Worm (Caenorhabditis elegans) whole organism, L1 larva: ENCODE results near the gene F10C1.1.
"Not testable (repeated sequence)": the region's sequence is repeated elsewhere in the genome, so short reads cannot be mapped to it uniquely, and the experiment has no call there.

ENCODE experiments used
- C16A3.4 ChIP-seq: fragments of 150-350 bp; optimal IDR thresholded peaks from 2 replicates; lab custom pipeline; 2014; ENCODE audit warnings: missing biosample characterization, missing genetic modification characterization
- F16B12.6 ChIP-seq: fragments of 150-350 bp; optimal IDR thresholded peaks from 2 replicates; lab custom pipeline; 2014; ENCODE audit warnings: missing biosample characterization, missing genetic modification characterization
- ceh-8 ChIP-seq: fragments of 200-800 bp; sonication (Bioruptor generic); optimal IDR thresholded peaks from 2 replicates; lab custom pipeline; 2018; ENCODE audit warnings: mild to moderate bottlenecking, missing genetic modification characterization, moderate library complexity, missing compliant biosample characterization
- ceh-82 ChIP-seq, 3 experiments: fragments of 150-350 bp in 1 of 3; sonication (generic microtip) in 2 of 3; optimal IDR thresholded peaks; 2 replicates each; lab custom pipeline; 2014 to 2017; ENCODE audit warnings: missing biosample characterization in 3 of 3, missing genetic modification characterization in 3 of 3
- ceh-88 ChIP-seq: fragments of 200-800 bp; sonication (Bioruptor generic); IDR thresholded peaks from 2 replicates; pipeline ENCODE4 v1.3.6; 2022; ENCODE audit warnings: missing genetic modification characterization, missing compliant biosample characterization
- ces-1 ChIP-seq: fragments of 150-350 bp; optimal IDR thresholded peaks from 2 replicates; lab custom pipeline; 2014; ENCODE audit warnings: missing biosample characterization, missing genetic modification reagents, missing genetic modification characterization
- dsc-1 ChIP-seq: sonication (generic microtip); optimal IDR thresholded peaks from 2 replicates; lab custom pipeline; 2016; ENCODE audit warnings: mild to moderate bottlenecking, missing genetic modification characterization, missing compliant biosample characterization
- efl-1 ChIP-seq, 4 experiments: fragments of 150-350 bp; optimal IDR thresholded peaks in 3 of 4; peaks in 1 of 4; 1 replicate in 1 of 4; 2 replicates in 3 of 4; lab custom pipeline; 2014; ENCODE audit warnings: missing biosample characterization in 2 of 4, missing genetic modification characterization in 2 of 4, missing genetic modification reagents in 2 of 4
- efl-3 ChIP-seq: fragments of 200-800 bp; sonication (Bioruptor generic); optimal IDR thresholded peaks from 2 replicates; lab custom pipeline; 2018; ENCODE audit warnings: mild to moderate bottlenecking, missing genetic modification characterization, missing compliant biosample characterization
- egl-13 ChIP-seq: sonication (generic microtip); optimal IDR thresholded peaks from 2 replicates; lab custom pipeline; 2016; ENCODE audit warnings: missing genotype, missing genetic modification reagents, missing genetic modification characterization, missing compliant biosample characterization
- elt-2 ChIP-seq: sonication (generic microtip); optimal IDR thresholded peaks from 2 replicates; lab custom pipeline; 2016; ENCODE audit warnings: missing genetic modification characterization, mild to moderate bottlenecking, inconsistent platforms, missing compliant biosample characterization, missing genetic modification reagents
- elt-3 ChIP-seq, 6 experiments: fragments of 150-350 bp in 1 of 6; sonication (generic microtip); optimal IDR thresholded peaks; 2 replicates each; lab custom pipeline; 2017 to 2018; ENCODE audit warnings: missing biosample characterization in 6 of 6, missing genetic modification characterization in 6 of 6, inconsistent platforms in 1 of 6
- ets-5 ChIP-seq: fragments of 200-800 bp; sonication (Bioruptor generic); IDR thresholded peaks from 2 replicates; pipeline ENCODE4 v1.3.6; 2022; ENCODE audit warnings: missing genetic modification characterization, missing compliant biosample characterization
- fkh-8 ChIP-seq: sonication (generic microtip); optimal IDR thresholded peaks from 2 replicates; lab custom pipeline; 2016; ENCODE audit warnings: mild to moderate bottlenecking, missing genetic modification characterization, missing compliant biosample characterization
- fos-1 ChIP-seq: fragments of 150-350 bp; optimal IDR thresholded peaks from 2 replicates; lab custom pipeline; 2014; ENCODE audit warnings: missing biosample characterization, missing genetic modification characterization
- hlh-4 ChIP-seq: sonication (generic microtip); optimal IDR thresholded peaks from 2 replicates; lab custom pipeline; 2016; ENCODE audit warnings: mild to moderate bottlenecking, missing genetic modification characterization, missing compliant biosample characterization
- irx-1 ChIP-seq: sonication (generic microtip); optimal IDR thresholded peaks from 2 replicates; lab custom pipeline; 2016; ENCODE audit warnings: missing genetic modification characterization, missing compliant biosample characterization
- isw-1 ChIP-seq: fragments of 200-800 bp; sonication (Bioruptor generic); IDR thresholded peaks from 2 replicates; pipeline ENCODE4 v1.3.6; 2022; ENCODE audit warnings: missing genetic modification characterization, missing compliant biosample characterization
- jun-1 ChIP-seq: fragments of 150-350 bp; optimal IDR thresholded peaks from 2 replicates; lab custom pipeline; 2014; ENCODE audit warnings: missing biosample characterization, missing genetic modification reagents, missing genetic modification characterization
- lin-13 ChIP-seq: fragments of 150-350 bp; optimal IDR thresholded peaks from 2 replicates; lab custom pipeline; 2014; ENCODE audit warnings: missing biosample characterization, missing genetic modification reagents, missing genetic modification characterization
- lin-14 ChIP-seq: fragments of 200-800 bp; sonication (Bioruptor generic); optimal IDR thresholded peaks from 2 replicates; lab custom pipeline; 2018; ENCODE audit warnings: mild to moderate bottlenecking, missing genetic modification characterization, moderate library complexity, missing compliant biosample characterization
- lin-35 ChIP-seq, 2 experiments: fragments of 150-350 bp; optimal IDR thresholded peaks; 2 replicates each; lab custom pipeline; 2014; ENCODE audit warnings: missing biosample characterization in 2 of 2, missing genetic modification characterization in 2 of 2, missing genetic modification reagents in 2 of 2
- lin-39 ChIP-seq: fragments of 150-350 bp; optimal IDR thresholded peaks from 2 replicates; lab custom pipeline; 2014; ENCODE audit warnings: missing biosample characterization, missing genetic modification reagents, missing genetic modification characterization
- lir-3 ChIP-seq: sonication (generic microtip); optimal IDR thresholded peaks from 2 replicates; lab custom pipeline; 2016; ENCODE audit warnings: mild to moderate bottlenecking, missing genetic modification characterization, moderate library complexity, missing compliant biosample characterization; ENCODE audit not compliant: poor library complexity
- lsy-2 ChIP-seq, 2 experiments: fragments of 150-350 bp; optimal IDR thresholded peaks; 2 replicates each; lab custom pipeline; 2014; ENCODE audit warnings: missing biosample characterization in 2 of 2, missing genetic modification characterization in 2 of 2
- mab-9 ChIP-seq: fragments of 200-800 bp; sonication (Bioruptor generic); IDR thresholded peaks from 2 replicates; pipeline ENCODE4 v1.3.6; 2022; ENCODE audit warnings: missing genetic modification reagents, missing genetic modification characterization, missing compliant biosample characterization
- mdl-1 ChIP-seq, 2 experiments: fragments of 150-350 bp; optimal IDR thresholded peaks; 2 replicates each; lab custom pipeline; 2014 to 2017; ENCODE audit warnings: missing biosample characterization in 2 of 2, missing genetic modification characterization in 2 of 2, inconsistent platforms in 1 of 2
- mef-2 ChIP-seq: fragments of 150-350 bp; optimal IDR thresholded peaks from 2 replicates; lab custom pipeline; 2014; ENCODE audit warnings: missing biosample characterization, missing genetic modification characterization
- mep-1 ChIP-seq: fragments of 150-350 bp; optimal IDR thresholded peaks from 2 replicates; lab custom pipeline; 2014; ENCODE audit warnings: missing biosample characterization, missing genetic modification characterization
- nhr-12 ChIP-seq: sonication (generic microtip); optimal IDR thresholded peaks from 2 replicates; lab custom pipeline; 2017; ENCODE audit warnings: missing biosample characterization, missing genetic modification characterization
- nhr-19 ChIP-seq: fragments of 200-800 bp; sonication (Bioruptor generic); conservative IDR thresholded peaks from 2 replicates; pipeline ENCODE4 v1.3.6; 2022; ENCODE audit warnings: missing genetic modification characterization, missing compliant biosample characterization
- nhr-28 ChIP-seq: fragments of 150-350 bp; optimal IDR thresholded peaks from 2 replicates; lab custom pipeline; 2014; ENCODE audit warnings: missing biosample characterization, missing genetic modification characterization
- nhr-47 ChIP-seq: sonication (generic microtip); optimal IDR thresholded peaks from 2 replicates; lab custom pipeline; 2016; ENCODE audit warnings: mild to moderate bottlenecking, missing genetic modification characterization, moderate library complexity, missing compliant biosample characterization
- nhr-71 ChIP-seq: sonication (generic microtip); optimal IDR thresholded peaks from 2 replicates; lab custom pipeline; 2016; ENCODE audit warnings: mild to moderate bottlenecking, missing genetic modification characterization, moderate library complexity, missing compliant biosample characterization
- nhr-76 ChIP-seq: sonication (generic microtip); optimal IDR thresholded peaks from 2 replicates; lab custom pipeline; 2017; ENCODE audit warnings: missing biosample characterization, missing genetic modification characterization
- nhr-84 ChIP-seq: sonication (generic microtip); optimal IDR thresholded peaks from 2 replicates; lab custom pipeline; 2017; ENCODE audit warnings: missing biosample characterization, missing genetic modification characterization
- pax-3 ChIP-seq: fragments of 200-800 bp; sonication (Bioruptor generic); optimal IDR thresholded peaks from 2 replicates; lab custom pipeline; 2018; ENCODE audit warnings: mild to moderate bottlenecking, missing genetic modification characterization, moderate library complexity, missing compliant biosample characterization
- snpc-4 ChIP-seq: fragments of 150-350 bp; optimal IDR thresholded peaks from 2 replicates; lab custom pipeline; 2014; ENCODE audit warnings: missing biosample characterization, missing genetic modification characterization
- sox-4 ChIP-seq: sonication (generic microtip); optimal IDR thresholded peaks from 2 replicates; lab custom pipeline; 2016; ENCODE audit warnings: missing genetic modification characterization, missing compliant biosample characterization
- swsn-7 ChIP-seq: sonication (generic microtip); optimal IDR thresholded peaks from 2 replicates; lab custom pipeline; 2016; ENCODE audit warnings: missing genetic modification characterization, missing compliant biosample characterization
- unc-130 ChIP-seq: fragments of 150-350 bp; optimal IDR thresholded peaks from 2 replicates; lab custom pipeline; 2017; ENCODE audit warnings: missing biosample characterization, missing genetic modification characterization, inconsistent platforms
- unc-86 ChIP-seq: sonication (generic microtip); optimal IDR thresholded peaks from 2 replicates; lab custom pipeline; 2016; ENCODE audit warnings: missing genetic modification characterization, missing compliant biosample characterization
- unc-98 ChIP-seq: fragments of 200-800 bp; sonication (Bioruptor generic); IDR thresholded peaks from 2 replicates; pipeline ENCODE4 v1.3.6; 2022; ENCODE audit warnings: missing genetic modification characterization, missing compliant biosample characterization
- vab-15 ChIP-seq: sonication (generic microtip); optimal IDR thresholded peaks from 2 replicates; lab custom pipeline; 2017; ENCODE audit warnings: missing genotype, mild to moderate bottlenecking, missing genetic modification characterization, missing compliant biosample characterization
- zip-4 ChIP-seq: fragments of 200-800 bp; sonication (Bioruptor generic); optimal IDR thresholded peaks from 2 replicates; lab custom pipeline; 2018; ENCODE audit warnings: mild to moderate bottlenecking, missing genetic modification characterization, moderate library complexity, missing compliant biosample characterization
- ztf-4 ChIP-seq: fragments of 150-350 bp; optimal IDR thresholded peaks from 2 replicates; lab custom pipeline; 2014; ENCODE audit warnings: missing biosample characterization, missing genetic modification characterization

The F10C1.1 gene

ce11 chrII:5815382-5815781 lies 41.4 kb downstream of the F10C1.1 start, which contains the start of gene wago-5:
TSS of gene wago-5 (minus strand) at chrII:5815482.
- not testable (repeated sequence) for TF ChIP-seq ztf-4 (tag; lab: Kevin White, UChicago); dsc-1 (tag; lab: Kevin White, UChicago); unc-98 (GFP tag; lab: Robert Waterston, UW)

ce11 chrII:5816346-5816745 lies 42.3 kb downstream of the F10C1.1 start, which contains the start of gene ZK1248.20:
TSS of gene ZK1248.20 (plus strand) at chrII:5816646.
- no peak for TF ChIP-seq C16A3.4 (tag; lab: Kevin White, UChicago)
- no peak for TF ChIP-seq fos-1 (tag; lab: Kevin White, UChicago)
- no peak for TF ChIP-seq ets-5 (GFP tag; lab: Robert Waterston, UW)
- TF ChIP-seq ces-1: no peak
- TF ChIP-seq nhr-84 (tag; lab: Kevin White, UChicago): no peak
- TF ChIP-seq lin-13 (GFP tag; lab: Kevin White, UChicago): no peak
- TF ChIP-seq ceh-8 (GFP tag; lab: Kevin White, UChicago): no peak
- TF ChIP-seq nhr-47: no peak
- TF ChIP-seq nhr-19 (GFP tag; lab: Robert Waterston, UW): no peak
- TF ChIP-seq nhr-71 (tag; lab: Kevin White, UChicago): no peak
- TF ChIP-seq, all 84 proteins: peak for 0

ce11 chrII:5818298-5818697 lies 44.3 kb downstream of the F10C1.1 start, which contains the start of gene ZK1248.4:
TSS of gene ZK1248.4 (plus strand) at chrII:5818598.
- TF ChIP-seq pax-3 (no peak), efl-3 (no peak), mab-9 (GFP tag; lab: Robert Waterston, UW) (no peak)

- peak; percentile 38 for TF ChIP-seq egl-13 (tag; lab: Kevin White, UChicago)
- TF ChIP-seq hlh-4 (tag; lab: Kevin White, UChicago): no peak
- TF ChIP-seq vab-15 (tag; lab: Kevin White, UChicago): no peak
- no peak for TF ChIP-seq F16B12.6
- no peak for TF ChIP-seq lin-39 (tag; lab: Kevin White, UChicago)
- TF ChIP-seq mdl-1 (tag; optimal IDR thresholded peaks at IDR 0.05; lab: Kevin White, UChicago): no peak
- TF ChIP-seq ceh-88 (GFP tag; lab: Robert Waterston, UW): no peak
- TF ChIP-seq nhr-76 (tag; lab: Kevin White, UChicago): no peak
- TF ChIP-seq ceh-8 (GFP tag; lab: Kevin White, UChicago): no peak
- TF ChIP-seq mep-1 (tag; lab: Kevin White, UChicago): no peak
- peak; percentile 28 for TF ChIP-seq elt-2 (tag; lab: Kevin White, UChicago)
- no peak for TF ChIP-seq jun-1
- TF ChIP-seq C16A3.4 (tag; lab: Kevin White, UChicago): peak; percentile 15
- peak; percentile 9 to 69 for TF ChIP-seq lin-35 (GFP tag; optimal IDR thresholded peaks at IDR 0.05; lab: Kevin White, UChicago)
- peak in 1 of 2 experiments; percentile 40 for TF ChIP-seq lsy-2 (tag; optimal IDR thresholded peaks at IDR 0.05; lab: Kevin White, UChicago)
- TF ChIP-seq snpc-4: no peak
- TF ChIP-seq nhr-84 (tag; lab: Kevin White, UChicago): no peak
- no peak for TF ChIP-seq unc-86
- peak; percentile 77 for TF ChIP-seq lir-3
- TF ChIP-seq mef-2 (tag; lab: Kevin White, UChicago): no peak
- no peak for TF ChIP-seq nhr-28 (tag; lab: Kevin White, UChicago)
- TF ChIP-seq ceh-82 (tag; optimal IDR thresholded peaks at IDR 0.05; lab: Kevin White, UChicago): no peak
- peak; percentile 32 for TF ChIP-seq swsn-7 (tag; lab: Kevin White, UChicago)
- TF ChIP-seq isw-1 (GFP tag; lab: Robert Waterston, UW): no peak
- TF ChIP-seq sox-4 (tag; lab: Kevin White, UChicago): peak; percentile 35
- no peak for TF ChIP-seq fkh-8
- TF ChIP-seq unc-130: no peak
- TF ChIP-seq lin-14: peak; percentile 65
- no peak for TF ChIP-seq pax-3
- TF ChIP-seq zip-4 (GFP tag; lab: Kevin White, UChicago): no peak
- TF ChIP-seq irx-1 (tag; lab: Kevin White, UChicago): peak; percentile 42
- peak; percentile 76 to 77 for TF ChIP-seq efl-1 (optimal IDR thresholded peaks at IDR 0.05; lab: Kevin White, UChicago)
- TF ChIP-seq efl-1 (GFP tag; optimal IDR thresholded peaks at IDR 0.05 in 1 of 2; lab: Kevin White, UChicago): peak; percentile 69 to 96
- no peak for TF ChIP-seq elt-3 (tag; optimal IDR thresholded peaks at IDR 0.05; lab: Kevin White, UChicago)
- TF ChIP-seq dsc-1 (tag; lab: Kevin White, UChicago): peak; percentile 47
- TF ChIP-seq nhr-12 (tag; lab: Kevin White, UChicago): no peak
These were observed 45.6 kb downstream of the F10C1.1 start for ce11 chrII:5819655-5820054.
